Worm (Caenorhabditis elegans): Measurements from ENCODE around the gene K12H6.10.
A peak's percentile ranks its signal among the peaks of the same experiment; 100 is the strongest.

The K12H6.10 gene

DNA sequence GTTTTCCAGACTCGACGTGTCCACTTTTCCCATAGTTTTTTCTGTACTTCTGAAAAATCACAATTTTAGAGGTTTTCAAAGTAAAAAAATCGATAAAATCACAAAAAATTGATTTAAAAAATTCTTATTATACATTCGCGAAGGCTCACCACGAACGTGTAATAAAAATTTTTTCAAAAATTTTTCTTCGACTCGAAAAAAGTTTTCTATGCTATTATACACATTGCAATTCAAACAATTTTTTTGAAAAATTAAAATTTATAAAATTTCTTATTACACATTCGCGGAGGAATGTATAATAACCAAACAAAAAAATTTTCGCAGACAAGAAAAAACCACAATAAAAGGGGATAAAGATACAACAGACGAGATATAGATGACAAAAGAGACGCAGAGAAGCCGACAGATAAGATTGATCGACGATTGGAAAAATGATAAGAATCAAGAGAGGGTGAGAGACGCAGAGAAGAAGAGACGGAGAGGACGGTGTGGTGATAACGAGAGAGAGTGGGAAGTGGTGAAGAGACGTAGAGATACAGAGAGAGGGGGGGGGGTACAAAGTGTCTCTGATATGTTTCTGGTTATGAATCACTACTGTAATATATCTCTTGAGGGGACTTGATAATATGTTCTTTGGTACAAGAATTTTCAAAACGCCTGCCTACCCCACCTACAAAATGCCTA lies 22.0 kb upstream of the K12H6.10 start, which contains the start of gene nhr-119:
TSS of gene nhr-119 (minus strand) at position 51 of the 684 bp plus-strand sequence.
- no peak for TF ChIP-seq him-1 (tag; optimal IDR thresholded peaks at IDR 0.05)
- TF ChIP-seq W03F9.2 (tag; optimal IDR thresholded peaks at IDR 0.05) = peak; percentile 38
- TF ChIP-seq dao-5 (tag; optimal IDR thresholded peaks at IDR 0.05) = no peak

DNA sequence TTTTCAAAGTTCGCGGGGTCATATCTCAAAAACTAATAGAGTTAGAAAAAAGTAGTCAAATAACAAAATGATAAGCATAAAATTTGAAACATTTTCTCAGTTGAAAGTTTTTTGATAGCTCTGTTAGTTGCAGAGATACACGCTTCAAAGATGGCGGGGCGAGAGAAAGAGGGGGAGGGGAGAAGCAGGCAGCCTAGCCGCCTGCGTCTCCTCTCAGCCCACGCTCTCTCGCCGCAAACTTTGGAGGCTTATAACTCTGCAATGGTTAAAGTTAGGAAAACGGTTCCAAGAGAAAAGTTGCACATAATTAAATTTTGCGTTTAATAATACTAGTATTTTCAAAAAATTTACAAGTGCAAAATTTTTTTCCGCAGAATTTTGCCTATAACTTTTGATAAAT lies 20.9 kb upstream of the K12H6.10 start:
- TF ChIP-seq W03F9.2 (tag; optimal IDR thresholded peaks at IDR 0.05) (no peak), him-1 (tag; optimal IDR thresholded peaks at IDR 0.05) (no peak), dao-5 (tag; optimal IDR thresholded peaks at IDR 0.05) (no peak)

DNA sequence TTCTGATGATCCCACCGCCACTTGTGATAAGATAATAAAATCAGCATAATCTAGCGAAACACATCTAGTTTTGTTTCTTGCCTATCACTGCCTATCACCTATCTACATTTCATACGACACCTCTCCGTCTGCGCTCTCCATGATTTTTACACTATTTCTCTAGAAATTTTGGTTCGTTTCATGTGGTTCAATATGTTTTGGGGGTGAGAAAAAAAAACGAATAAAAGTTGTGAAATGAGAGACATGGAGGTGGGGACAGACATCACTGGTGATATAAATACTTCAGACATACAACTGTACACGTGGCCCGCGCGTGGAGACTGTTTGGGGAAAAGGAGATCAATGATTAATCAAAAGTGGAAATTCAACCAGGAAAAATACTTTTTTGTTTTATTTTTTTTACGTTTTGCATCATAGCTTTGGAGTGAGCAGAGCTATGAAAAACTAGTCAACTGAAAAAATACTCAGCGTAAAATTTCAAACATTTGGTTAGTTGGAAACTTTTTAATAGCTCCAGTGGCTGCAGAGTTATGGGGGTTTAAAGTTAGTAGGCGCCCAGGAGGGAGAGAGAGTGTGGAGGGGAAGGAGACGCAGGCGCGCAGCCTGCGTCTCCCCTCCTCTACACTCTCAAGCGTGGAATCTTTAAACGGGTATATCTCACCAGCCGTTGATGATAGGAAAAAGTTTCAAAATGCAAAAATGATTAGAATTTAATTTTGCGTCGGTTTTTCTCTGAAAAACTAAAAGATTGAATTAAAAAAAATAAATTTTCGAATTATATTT lies 19.7 kb upstream of the K12H6.10 start:
- TF ChIP-seq dao-5 (tag; optimal IDR thresholded peaks at IDR 0.05) = no peak
- TF ChIP-seq W03F9.2 (tag; optimal IDR thresholded peaks at IDR 0.05) = no peak
- no peak for TF ChIP-seq him-1 (tag; optimal IDR thresholded peaks at IDR 0.05)

DNA sequence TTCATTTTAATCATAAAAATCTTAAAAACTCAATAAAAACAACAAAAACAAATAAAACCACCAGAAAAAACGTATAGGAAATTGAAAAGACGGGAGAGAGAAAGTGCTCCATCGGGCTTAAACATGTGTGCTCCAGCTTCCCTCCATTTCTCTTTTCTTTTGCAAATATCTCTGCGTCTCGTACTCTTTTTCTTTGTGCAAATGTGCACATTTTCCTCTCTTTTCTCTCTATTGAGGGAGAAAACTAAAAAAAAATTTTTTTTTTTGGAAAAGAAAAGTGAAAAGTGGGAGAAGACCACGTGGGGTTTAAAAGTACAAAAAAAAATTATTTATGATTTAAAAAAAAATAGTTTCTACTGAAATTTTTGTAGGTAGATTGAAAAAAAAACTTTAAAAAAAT lies 18.4 kb upstream of the K12H6.10 start:
- TF ChIP-seq W03F9.2 (tag; optimal IDR thresholded peaks at IDR 0.05) (no peak), dao-5 (tag; optimal IDR thresholded peaks at IDR 0.05) (no peak), him-1 (tag; optimal IDR thresholded peaks at IDR 0.05) (no peak)

DNA sequence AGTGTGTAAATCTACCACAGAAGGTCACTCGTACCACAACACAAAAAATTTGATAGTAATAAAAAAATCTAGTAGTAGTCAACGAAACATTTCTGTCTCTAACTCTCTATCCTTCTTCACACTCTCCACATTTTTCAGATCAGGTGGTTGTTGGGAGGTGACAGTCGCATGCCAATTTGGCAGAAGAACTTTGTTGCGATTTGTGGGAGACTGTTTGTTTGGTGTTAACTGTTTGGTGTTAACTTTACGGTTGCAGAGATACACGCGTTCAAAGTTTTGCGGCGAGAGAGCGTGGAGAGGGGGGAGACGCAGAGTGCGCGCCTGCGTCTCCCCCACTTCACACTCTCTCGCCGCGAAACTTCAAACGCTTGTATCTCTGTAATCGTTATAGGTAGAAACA lies 17.7 kb upstream of the K12H6.10 start:
- TF ChIP-seq him-1 (tag; optimal IDR thresholded peaks at IDR 0.05) (no peak), W03F9.2 (tag; optimal IDR thresholded peaks at IDR 0.05) (no peak), dao-5 (tag; optimal IDR thresholded peaks at IDR 0.05) (no peak)

DNA sequence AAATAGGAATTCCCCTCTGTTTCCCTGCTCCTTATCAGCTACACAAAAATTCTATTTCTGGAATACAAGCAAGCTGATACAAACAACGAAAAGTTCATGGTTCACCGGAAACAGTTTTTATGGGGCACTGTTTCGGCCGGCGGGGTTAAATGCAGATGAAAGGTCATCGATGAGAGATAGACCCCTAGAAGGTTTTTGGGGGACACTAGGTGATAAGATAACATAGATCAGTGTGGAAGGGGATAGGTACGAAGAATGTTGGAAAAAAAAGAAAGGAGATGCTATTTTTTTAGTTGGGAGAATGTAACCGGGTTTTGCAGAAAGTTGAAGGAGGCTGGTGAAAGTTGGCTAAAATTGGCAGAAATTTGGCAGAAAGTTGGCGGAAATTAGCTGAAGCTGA lies 17.1 kb upstream of the K12H6.10 start:
- no peak for TF ChIP-seq dao-5 (tag; optimal IDR thresholded peaks at IDR 0.05)
- no peak for TF ChIP-seq him-1 (tag; optimal IDR thresholded peaks at IDR 0.05)
- TF ChIP-seq W03F9.2 (tag; optimal IDR thresholded peaks at IDR 0.05) = no peak

DNA sequence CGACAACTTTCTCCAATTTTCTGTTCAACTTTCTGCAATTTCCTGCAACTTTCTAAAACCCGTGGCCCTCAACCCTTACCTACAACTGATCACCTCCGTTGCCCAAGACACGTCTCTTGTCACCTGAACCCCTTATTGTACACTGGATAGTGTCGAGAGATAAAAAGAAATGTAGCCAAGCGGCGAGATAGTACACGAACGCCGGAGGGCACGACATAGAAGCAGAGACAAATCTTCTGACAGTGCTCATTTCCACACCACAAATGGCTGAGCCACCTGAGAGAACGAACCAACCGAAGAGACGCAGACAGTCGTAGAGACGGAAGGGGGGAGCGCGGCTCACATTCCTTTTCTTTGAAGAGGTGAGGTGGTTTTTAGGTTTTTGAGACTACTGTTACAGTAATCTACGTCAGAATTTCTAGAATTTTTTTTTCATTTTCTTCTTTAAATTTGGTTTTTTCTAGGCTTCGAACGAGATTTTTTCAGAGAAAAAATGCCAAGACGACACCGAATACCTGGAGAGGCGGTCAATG lies 14.9 kb upstream of the K12H6.10 start, which contains the start of gene K12H6.12:
TSS of gene K12H6.12 (plus strand) at position 483 of the 533 bp plus-strand sequence.
- TF ChIP-seq him-1 (tag; optimal IDR thresholded peaks at IDR 0.05) (no peak), dao-5 (tag; optimal IDR thresholded peaks at IDR 0.05) (no peak), W03F9.2 (tag; optimal IDR thresholded peaks at IDR 0.05) (no peak)

DNA sequence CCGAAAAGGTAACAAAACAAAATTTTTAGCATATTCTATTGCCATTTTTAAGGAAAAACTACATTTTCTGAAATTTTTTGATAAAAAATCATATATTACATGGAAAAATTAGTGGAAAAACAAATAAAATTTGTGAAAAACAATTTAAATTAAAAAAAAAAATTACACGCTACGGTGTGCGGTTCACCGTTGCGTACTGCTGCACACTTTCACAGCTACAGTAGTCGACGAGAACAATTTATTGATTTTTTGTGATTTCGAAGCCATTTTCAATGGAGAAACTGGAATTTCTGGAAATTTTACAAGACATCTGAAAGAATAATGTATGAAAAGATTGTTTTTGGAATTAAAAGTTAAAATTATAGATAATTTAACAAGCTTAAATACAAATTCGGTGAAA lies 7.7 kb upstream of the K12H6.10 start:
- TF ChIP-seq W03F9.2 (tag; optimal IDR thresholded peaks at IDR 0.05) (no peak), him-1 (tag; optimal IDR thresholded peaks at IDR 0.05) (no peak), dao-5 (tag; optimal IDR thresholded peaks at IDR 0.05) (no peak)

DNA sequence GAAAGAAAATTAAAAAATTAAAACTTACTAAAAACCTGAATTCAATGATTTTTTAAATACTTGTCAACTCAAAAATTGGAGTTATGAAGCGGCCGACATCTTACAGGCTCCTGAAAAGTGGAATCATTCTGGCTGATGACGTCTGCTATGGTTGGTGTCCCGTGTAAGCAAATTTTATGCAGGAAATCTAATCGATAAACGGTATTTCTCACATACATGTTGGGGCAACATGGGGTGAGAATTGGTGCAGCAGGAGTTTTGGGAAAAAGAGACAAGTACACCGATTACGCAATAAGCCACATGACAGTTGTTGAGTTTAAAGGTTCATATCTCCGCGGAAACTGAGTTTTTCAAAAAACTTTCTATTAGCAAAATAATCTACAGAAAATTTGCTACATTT lies 7.2 kb upstream of the K12H6.10 start, which contains the start of gene K12H6.2:
TSS of gene K12H6.2 (minus strand) at position 101 of the 400 bp plus-strand sequence.
- TF ChIP-seq dao-5 (tag; optimal IDR thresholded peaks at IDR 0.05) = no peak
- TF ChIP-seq W03F9.2 (tag; optimal IDR thresholded peaks at IDR 0.05) = no peak
- TF ChIP-seq him-1 (tag; optimal IDR thresholded peaks at IDR 0.05) = no peak

DNA sequence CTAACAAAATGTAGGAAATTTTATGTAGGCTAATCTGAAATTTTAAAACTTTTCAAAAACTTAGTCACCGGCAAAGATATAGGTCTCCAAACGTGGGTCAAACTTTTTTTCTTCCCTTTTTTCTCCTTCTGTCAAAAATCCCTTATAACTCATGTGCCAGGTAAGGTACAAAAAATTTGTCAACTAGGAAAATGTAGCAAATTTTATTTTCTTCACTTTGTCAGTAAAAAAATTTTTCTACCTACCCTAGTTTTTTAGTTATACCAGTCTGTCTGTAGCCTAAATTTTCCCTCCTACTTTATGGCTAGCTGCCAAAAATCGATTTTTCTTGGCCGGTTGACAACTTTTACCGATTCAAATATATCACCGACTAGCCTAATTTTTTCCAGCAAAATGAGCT lies 6.0 kb upstream of the K12H6.10 start, which contains the start of gene set-13:
TSS of gene set-13 (plus strand) at position 301 of the 400 bp plus-strand sequence.
- TF ChIP-seq dao-5 (tag; optimal IDR thresholded peaks at IDR 0.05) (no peak), him-1 (tag; optimal IDR thresholded peaks at IDR 0.05) (no peak), W03F9.2 (tag; optimal IDR thresholded peaks at IDR 0.05) (no peak)

DNA sequence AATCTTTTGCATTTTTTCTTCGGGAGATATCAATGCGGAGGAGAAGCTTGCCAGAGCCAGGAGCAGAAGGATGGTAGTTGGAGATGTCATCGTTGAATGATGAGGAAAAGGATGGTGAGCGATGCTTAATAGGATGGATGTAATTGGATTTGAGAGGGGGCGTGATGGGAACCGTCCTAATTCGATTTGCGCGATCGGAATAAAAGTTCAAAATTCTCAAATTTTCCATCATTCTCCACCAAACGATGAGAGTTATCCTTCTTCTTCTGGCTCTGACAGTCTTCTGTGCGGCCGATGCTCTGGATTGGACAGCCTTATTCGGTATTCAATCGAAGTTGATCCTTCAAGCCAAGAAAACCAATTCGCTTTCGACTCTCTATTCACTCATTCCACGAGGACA lies 1.5 kb downstream of the K12H6.10 start, which contains the start of the genes K12H6.4 and K12H6.9:
TSS of gene K12H6.4 (minus strand) at position 101 of the 400 bp plus-strand sequence.
TSS of gene K12H6.9 (plus strand) at position 236 of the 400 bp plus-strand sequence.
- TF ChIP-seq him-1 (tag; optimal IDR thresholded peaks at IDR 0.05) = no peak
- no peak for TF ChIP-seq W03F9.2 (tag; optimal IDR thresholded peaks at IDR 0.05)
- no peak for TF ChIP-seq dao-5 (tag; optimal IDR thresholded peaks at IDR 0.05)

DNA sequence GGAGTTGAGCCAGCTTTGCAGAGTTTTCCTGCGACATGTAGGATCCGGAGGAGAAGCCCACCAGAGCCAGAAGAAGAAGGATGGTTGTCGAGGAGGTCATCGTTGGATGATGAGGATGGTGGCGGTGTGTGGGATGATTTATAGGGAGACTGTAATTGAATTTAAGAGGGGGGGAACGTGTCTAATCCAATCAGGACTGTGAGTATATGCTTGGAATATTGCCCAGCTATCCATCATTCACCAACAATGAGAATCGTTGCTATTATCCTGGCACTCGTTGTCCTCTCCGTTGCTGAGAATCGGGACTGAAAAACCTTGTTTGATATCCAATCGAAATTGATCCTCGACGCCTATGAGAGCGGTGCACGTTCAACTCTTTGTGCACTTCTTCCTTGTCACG lies 3.4 kb downstream of the K12H6.10 start, which contains the start of gene K12H6.5:
TSS of gene K12H6.5 (minus strand) at position 101 of the 400 bp plus-strand sequence.
- TF ChIP-seq him-1 (tag; optimal IDR thresholded peaks at IDR 0.05) (no peak), W03F9.2 (tag; optimal IDR thresholded peaks at IDR 0.05) (no peak), dao-5 (tag; optimal IDR thresholded peaks at IDR 0.05) (no peak)

DNA sequence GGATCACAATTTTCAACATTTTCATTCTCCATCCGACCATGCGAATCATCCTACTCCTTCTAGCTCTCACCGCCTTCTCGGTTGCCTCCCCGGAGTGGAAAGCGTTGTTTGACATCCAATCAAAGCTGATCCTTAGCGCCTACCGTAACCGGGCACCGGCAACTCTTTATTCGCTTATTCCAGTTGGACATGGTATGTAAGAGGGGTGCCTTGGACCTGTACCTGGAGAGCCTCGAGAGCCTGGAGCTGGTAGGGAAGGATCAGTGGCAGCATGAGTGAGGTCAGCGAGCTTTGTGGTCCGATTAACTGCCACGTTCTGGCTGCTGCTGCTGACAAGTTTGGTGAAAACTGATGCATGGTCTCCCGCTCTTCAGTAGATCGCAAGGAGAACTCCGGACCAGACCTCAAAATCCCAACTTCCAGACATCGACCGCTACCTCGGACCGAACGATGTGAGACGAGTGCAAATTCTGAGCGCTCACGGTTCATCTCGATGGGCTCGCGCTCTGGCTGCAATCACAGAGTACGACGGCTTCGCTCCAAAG lies 5.3 kb downstream of the K12H6.10 start, which contains the start of gene K12H6.8:
TSS of gene K12H6.8 (plus strand) at position 38 of the 545 bp plus-strand sequence.
- no peak for TF ChIP-seq dao-5 (tag; optimal IDR thresholded peaks at IDR 0.05)
- TF ChIP-seq him-1 (tag; optimal IDR thresholded peaks at IDR 0.05) = no peak
- no peak for TF ChIP-seq W03F9.2 (tag; optimal IDR thresholded peaks at IDR 0.05)
